Worm (Caenorhabditis elegans): ENCODE measurements around the gene B0491.6.

The B0491.6 gene

ce11 chrII:11347878-11348556 lies at the start of gene B0491.6, which contains the start of gene pigm-1:
Gene B0491.6 (minus strand): TSS chrII:11348343.
Gene pigm-1 (plus strand): TSS chrII:11348445.
- TF ChIP-seq mab-9 (GFP tag; IDR thresholded peaks at IDR 0.05) (no peak), lir-3 (tag; optimal IDR thresholded peaks at IDR 0.05; ENCODE audit: poor library complexity) (peak; percentile 30), elt-3 (tag; optimal IDR thresholded peaks at IDR 0.05) (peak in 1 of 6 experiments; percentile 52), irx-1 (tag; optimal IDR thresholded peaks at IDR 0.05) (peak; percentile 62), mdl-1 (tag; optimal IDR thresholded peaks at IDR 0.05) (peak in 1 of 2 experiments; percentile 42), nhr-77 (tag; optimal IDR thresholded peaks at IDR 0.05) (peak; percentile 50), nhr-90 (tag; optimal IDR thresholded peaks at IDR 0.05; ENCODE audit: poor library complexity) (peak; percentile 52), mep-1 (tag; optimal IDR thresholded peaks at IDR 0.05) (peak; percentile 37), fkh-8 (tag; optimal IDR thresholded peaks at IDR 0.05) (peak; percentile 95), ceh-63 (GFP tag; optimal IDR thresholded peaks at IDR 0.05) (no peak), ces-1 (GFP tag; optimal IDR thresholded peaks at IDR 0.05) (no peak), jun-1 (tag; optimal IDR thresholded peaks at IDR 0.05) (peak; percentile 14), pqm-1 (tag; optimal IDR thresholded peaks at IDR 0.05) (no peak), fkh-10 (GFP tag; optimal IDR thresholded peaks at IDR 0.05) (peak; percentile 76), nhr-47 (tag; optimal IDR thresholded peaks at IDR 0.05) (peak; percentile 89), aly-2 (tag; optimal IDR thresholded peaks at IDR 0.05) (no peak), sptf-1 (tag; optimal IDR thresholded peaks at IDR 0.05) (no peak), nhr-20 (tag; optimal IDR thresholded peaks at IDR 0.05) (peak; percentile 68), unc-86 (tag; optimal IDR thresholded peaks at IDR 0.05) (peak; percentile 70), sup-37 (GFP tag; optimal IDR thresholded peaks at IDR 0.05) (no peak), blmp-1 (tag; optimal IDR thresholded peaks at IDR 0.05) (peak; percentile 64), dsc-1 (tag; optimal IDR thresholded peaks at IDR 0.05) (peak; percentile 98), nhr-84 (tag; optimal IDR thresholded peaks at IDR 0.05) (no peak), lin-15B (tag; optimal IDR thresholded peaks at IDR 0.05) (peak; percentile 12), nhr-85 (tag) (peak; percentile 85), egl-27 (tag; optimal IDR thresholded peaks at IDR 0.05) (no peak), unc-130 (tag; optimal IDR thresholded peaks at IDR 0.05) (peak; percentile 63), ztf-4 (tag; optimal IDR thresholded peaks at IDR 0.05) (peak; percentile 9), ama-1 (optimal IDR thresholded peaks at IDR 0.05) (no peak), efl-1 (optimal IDR thresholded peaks at IDR 0.05) (peak; percentile 54 to 92), efl-1 (GFP tag; optimal IDR thresholded peaks at IDR 0.05 in 1 of 2) (peak; percentile 90 to 99), tbx-2 (tag; optimal IDR thresholded peaks at IDR 0.05) (peak; percentile 49), zip-4 (GFP tag; optimal IDR thresholded peaks at IDR 0.05) (no peak), efl-3 (GFP tag; optimal IDR thresholded peaks at IDR 0.05) (no peak), nhr-76 (tag; optimal IDR thresholded peaks at IDR 0.05) (no peak), ceh-82 (tag; optimal IDR thresholded peaks at IDR 0.05) (peak; percentile 12 to 45 (median 44)), unc-30 (tag; optimal IDR thresholded peaks at IDR 0.05) (no peak), C34B4.2 (tag; optimal IDR thresholded peaks at IDR 0.05) (no peak), zag-1 (tag; optimal IDR thresholded peaks at IDR 0.05) (no peak), tlp-1 (tag; optimal IDR thresholded peaks at IDR 0.05) (no peak), fos-1 (tag; optimal IDR thresholded peaks at IDR 0.05) (peak; percentile 27), nhr-12 (tag; optimal IDR thresholded peaks at IDR 0.05) (no peak), C04F5.9 (tag; optimal IDR thresholded peaks at IDR 0.05) (no peak), hlh-17 (GFP tag; optimal IDR thresholded peaks at IDR 0.05; ENCODE audit: borderline replicate concordance) (no peak), rnt-1 (tag; optimal IDR thresholded peaks at IDR 0.05) (peak; percentile 29), aha-1 (tag; optimal IDR thresholded peaks at IDR 0.05) (no peak), pag-3 (tag; optimal IDR thresholded peaks at IDR 0.05; ENCODE audit: borderline replicate concordance, insufficient read depth) (no peak), mef-2 (tag; optimal IDR thresholded peaks at IDR 0.05) (peak; percentile 63), ztf-11 (tag; optimal IDR thresholded peaks at IDR 0.05) (no peak), fkh-4 (tag; optimal IDR thresholded peaks at IDR 0.05; ENCODE audit: borderline replicate concordance) (peak; percentile 54), swsn-7 (tag; optimal IDR thresholded peaks at IDR 0.05) (peak; percentile 77), ceh-8 (GFP tag; optimal IDR thresholded peaks at IDR 0.05) (peak; percentile 48), ceh-90 (tag; optimal IDR thresholded peaks at IDR 0.05) (peak; percentile 6)
